Worm (Caenorhabditis elegans) whole organism, L2 larva: ENCODE measurements around the gene par-5.

Source experiments
- C34F6.9 ChIP-seq: fragments of 150-350 bp; optimal IDR thresholded peaks from 2 replicates; lab custom pipeline; 2014; ENCODE audit warnings: missing biosample characterization, missing genetic modification characterization
- F13H6.1 ChIP-seq: sonication (generic microtip); optimal IDR thresholded peaks from 2 replicates; lab custom pipeline; 2016; ENCODE audit warnings: missing genetic modification characterization, missing compliant biosample characterization
- R02D3.7 ChIP-seq: fragments of 150-350 bp; optimal IDR thresholded peaks from 2 replicates; lab custom pipeline; 2014; ENCODE audit warnings: missing biosample characterization, missing genetic modification characterization
- Y55F3AM.14 ChIP-seq: fragments of 200-800 bp; sonication (Bioruptor generic); optimal IDR thresholded peaks from 2 replicates; lab custom pipeline; 2018; ENCODE audit warnings: mild to moderate bottlenecking, missing genetic modification characterization, missing compliant biosample characterization
- ZK546.5 ChIP-seq: sonication (generic microtip); optimal IDR thresholded peaks from 2 replicates; lab custom pipeline; 2017; ENCODE audit warnings: missing biosample characterization, missing genetic modification characterization
- alr-1 ChIP-seq: fragments of 150-350 bp; optimal IDR thresholded peaks from 2 replicates; lab custom pipeline; 2014; ENCODE audit warnings: missing biosample characterization, missing genetic modification characterization
- aly-2 ChIP-seq: fragments of 150-350 bp; optimal IDR thresholded peaks from 2 replicates; lab custom pipeline; 2014; ENCODE audit warnings: missing biosample characterization, missing genetic modification characterization
- ama-1 ChIP-seq: fragments of 150-350 bp; optimal IDR thresholded peaks from 2 replicates; lab custom pipeline; 2018; ENCODE audit warnings: inconsistent platforms
- blmp-1 ChIP-seq: sonication (generic microtip); optimal IDR thresholded peaks from 2 replicates; lab custom pipeline; 2017; ENCODE audit warnings: missing genetic modification characterization, mild to moderate bottlenecking, missing compliant biosample characterization, antibody characterized with exemption, moderate library complexity; ENCODE audit not compliant: insufficient read depth
- ceh-16 ChIP-seq: fragments of 150-350 bp; optimal IDR thresholded peaks from 2 replicates; lab custom pipeline; 2014; ENCODE audit warnings: missing biosample characterization, missing genetic modification characterization
- ceh-82 ChIP-seq: fragments of 150-350 bp; optimal IDR thresholded peaks from 2 replicates; lab custom pipeline; 2014; ENCODE audit warnings: missing biosample characterization, missing genetic modification characterization
- crh-2 ChIP-seq: sonication (generic microtip); optimal IDR thresholded peaks from 2 replicates; lab custom pipeline; 2017; ENCODE audit warnings: missing biosample characterization, missing genetic modification characterization
- dmd-4 ChIP-seq: sonication (generic microtip); optimal IDR thresholded peaks from 2 replicates; lab custom pipeline; 2017; ENCODE audit warnings: missing biosample characterization, missing genetic modification characterization
- egl-27 ChIP-seq: sonication (generic microtip); optimal IDR thresholded peaks from 3 replicates; lab custom pipeline; 2017; ENCODE audit warnings: missing biosample characterization, missing genetic modification reagents, missing genetic modification characterization
- elt-1 ChIP-seq: fragments of 150-350 bp; optimal IDR thresholded peaks from 2 replicates; lab custom pipeline; 2014; ENCODE audit warnings: missing biosample characterization, missing genetic modification characterization
- elt-3 ChIP-seq: sonication (generic microtip); optimal IDR thresholded peaks from 2 replicates; lab custom pipeline; 2017; ENCODE audit warnings: missing biosample characterization, missing genetic modification characterization
- fos-1 ChIP-seq: fragments of 150-350 bp; optimal IDR thresholded peaks from 2 replicates; lab custom pipeline; 2014; ENCODE audit warnings: missing biosample characterization, missing genetic modification characterization
- gmeb-1 ChIP-seq: fragments of 150-350 bp; optimal IDR thresholded peaks from 2 replicates; lab custom pipeline; 2014; ENCODE audit warnings: missing biosample characterization, missing genetic modification characterization
- lin-11 ChIP-seq: fragments of 150-350 bp; sonication (generic microtip); optimal IDR thresholded peaks from 2 replicates; lab custom pipeline; 2014; ENCODE audit warnings: missing biosample characterization, missing genetic modification characterization, inconsistent platforms, mixed read lengths
- lin-13 ChIP-seq: fragments of 150-350 bp; optimal IDR thresholded peaks from 2 replicates; lab custom pipeline; 2014; ENCODE audit warnings: missing biosample characterization, missing genetic modification reagents, missing genetic modification characterization
- lin-39 ChIP-seq: fragments of 150-350 bp; optimal IDR thresholded peaks from 2 replicates; lab custom pipeline; 2014; ENCODE audit warnings: missing biosample characterization, missing genetic modification reagents, missing genetic modification characterization
- lsy-2 ChIP-seq, 2 experiments: fragments of 150-350 bp in 1 of 2; sonication (generic microtip) in 1 of 2; optimal IDR thresholded peaks; 2 replicates each; lab custom pipeline; 2014 to 2017; ENCODE audit warnings: missing biosample characterization in 2 of 2, missing genetic modification characterization in 2 of 2
- mab-5 ChIP-seq: fragments of 150-350 bp; optimal IDR thresholded peaks from 2 replicates; lab custom pipeline; 2014; ENCODE audit warnings: missing biosample characterization, missing genetic modification characterization
- mbf-1 ChIP-seq: sonication (generic microtip); optimal IDR thresholded peaks from 2 replicates; lab custom pipeline; 2017; ENCODE audit warnings: missing biosample characterization, missing genetic modification characterization
- mdl-1 ChIP-seq, 2 experiments: fragments of 150-350 bp in 1 of 2; sonication (generic microtip) in 1 of 2; optimal IDR thresholded peaks; 2 replicates each; lab custom pipeline; 2017; ENCODE audit warnings: missing biosample characterization in 2 of 2, missing genetic modification characterization in 2 of 2
- nhr-10 ChIP-seq: sonication (generic microtip); optimal IDR thresholded peaks from 2 replicates; lab custom pipeline; 2017; ENCODE audit warnings: missing biosample characterization, missing genetic modification characterization
- nhr-11 ChIP-seq: fragments of 150-350 bp; optimal IDR thresholded peaks from 2 replicates; lab custom pipeline; 2014; ENCODE audit warnings: missing biosample characterization, missing genetic modification characterization
- nhr-12 ChIP-seq: fragments of 150-350 bp; optimal IDR thresholded peaks from 2 replicates; lab custom pipeline; 2014; ENCODE audit warnings: missing biosample characterization, missing genetic modification characterization
- nhr-129 ChIP-seq: fragments of 150-350 bp; optimal IDR thresholded peaks from 2 replicates; lab custom pipeline; 2014; ENCODE audit warnings: missing biosample characterization, missing genetic modification characterization
- nhr-21 ChIP-seq: fragments of 150-350 bp; optimal IDR thresholded peaks from 2 replicates; lab custom pipeline; 2014; ENCODE audit warnings: missing biosample characterization, missing genetic modification characterization
- nhr-23 ChIP-seq: fragments of 150-350 bp; optimal IDR thresholded peaks from 2 replicates; lab custom pipeline; 2014; ENCODE audit warnings: missing biosample characterization, missing genetic modification reagents, missing genetic modification characterization
- nhr-237 ChIP-seq: fragments of 150-350 bp; optimal IDR thresholded peaks from 2 replicates; lab custom pipeline; 2014; ENCODE audit warnings: missing biosample characterization, missing genetic modification characterization
- nhr-25 ChIP-seq: fragments of 150-350 bp; sonication (generic microtip); optimal IDR thresholded peaks from 3 replicates; lab custom pipeline; 2014; ENCODE audit warnings: missing biosample characterization, missing genetic modification characterization
- nhr-6 ChIP-seq: fragments of 150-350 bp; optimal IDR thresholded peaks from 2 replicates; lab custom pipeline; 2014; ENCODE audit warnings: missing biosample characterization, missing genetic modification characterization
- nhr-77 ChIP-seq: fragments of 150-350 bp; optimal IDR thresholded peaks from 2 replicates; lab custom pipeline; 2014; ENCODE audit warnings: missing biosample characterization, missing genetic modification characterization
- peb-1 ChIP-seq: fragments of 150-350 bp; optimal IDR thresholded peaks from 2 replicates; lab custom pipeline; 2014; ENCODE audit warnings: missing biosample characterization, missing genetic modification characterization
- sem-4 ChIP-seq: fragments of 150-350 bp; optimal IDR thresholded peaks from 2 replicates; lab custom pipeline; 2014; ENCODE audit warnings: missing biosample characterization, missing genetic modification reagents, missing genetic modification characterization
- skn-1 ChIP-seq: sonication (generic microtip); optimal IDR thresholded peaks from 2 replicates; lab custom pipeline; 2017; ENCODE audit warnings: missing biosample characterization, missing genetic modification characterization
- sma-3 ChIP-seq: sonication (generic microtip); optimal IDR thresholded peaks from 2 replicates; lab custom pipeline; 2016; ENCODE audit warnings: missing genetic modification reagents, missing genetic modification characterization, missing compliant biosample characterization
- sma-9 ChIP-seq, 2 experiments: fragments of 150-350 bp in 1 of 2; sonication (generic microtip) in 1 of 2; optimal IDR thresholded peaks; 2 replicates each; lab custom pipeline; 2014 to 2016; ENCODE audit warnings: missing genetic modification characterization in 2 of 2, mild to moderate bottlenecking in 1 of 2, missing biosample characterization in 1 of 2, missing compliant biosample characterization in 1 of 2, missing genetic modification reagents in 1 of 2, moderate library complexity in 1 of 2
- snpc-4 ChIP-seq: fragments of 150-350 bp; optimal IDR thresholded peaks from 2 replicates; lab custom pipeline; 2014; ENCODE audit warnings: missing biosample characterization, missing genetic modification characterization
- unc-39 ChIP-seq: fragments of 150-350 bp; optimal IDR thresholded peaks from 2 replicates; lab custom pipeline; 2014; ENCODE audit warnings: missing biosample characterization, missing genetic modification characterization
- unc-55 ChIP-seq: fragments of 150-350 bp; sonication (generic microtip); optimal IDR thresholded peaks from 3 replicates; lab custom pipeline; 2014; ENCODE audit warnings: missing biosample characterization, missing genetic modification reagents, missing genetic modification characterization
- zag-1 ChIP-seq: fragments of 150-350 bp; optimal IDR thresholded peaks from 2 replicates; lab custom pipeline; 2014; ENCODE audit warnings: missing biosample characterization, missing genetic modification characterization
- ztf-1 ChIP-seq: fragments of 200-800 bp; sonication (Bioruptor generic); conservative IDR thresholded peaks from 2 replicates; pipeline ENCODE4 v1.3.6; 2022; ENCODE audit warnings: missing genetic modification characterization, missing compliant biosample characterization
- ztf-11 ChIP-seq: sonication (generic microtip); optimal IDR thresholded peaks from 2 replicates; lab custom pipeline; 2017; ENCODE audit warnings: missing biosample characterization, missing genetic modification characterization
- ztf-4 ChIP-seq: fragments of 150-350 bp; optimal IDR thresholded peaks from 2 replicates; lab custom pipeline; 2014; ENCODE audit warnings: missing biosample characterization, missing genetic modification characterization

par-5 gene

ce11 chrIV:11855900-11856660 is 34.4 kb upstream of the par-5 start, which contains the start of gene ech-2:
Gene ech-2, minus strand, starts transcription at chrIV:11856351.
- TF ChIP-seq snpc-4 (tag; lab: Kevin White, UChicago), result peak; percentile 20
- TF ChIP-seq lsy-2 (tag; optimal IDR thresholded peaks at IDR 0.05; lab: Kevin White, UChicago), result peak in 1 of 2 experiments; percentile 37
- no peak for TF ChIP-seq zag-1
- TF ChIP-seq ceh-16, result no peak
- TF ChIP-seq crh-2, result no peak
- TF ChIP-seq unc-55 (GFP tag; lab: Kevin White, UChicago), result peak; percentile 41
- TF ChIP-seq C34F6.9 (tag; lab: Kevin White, UChicago), result peak; percentile 15

DNA sequence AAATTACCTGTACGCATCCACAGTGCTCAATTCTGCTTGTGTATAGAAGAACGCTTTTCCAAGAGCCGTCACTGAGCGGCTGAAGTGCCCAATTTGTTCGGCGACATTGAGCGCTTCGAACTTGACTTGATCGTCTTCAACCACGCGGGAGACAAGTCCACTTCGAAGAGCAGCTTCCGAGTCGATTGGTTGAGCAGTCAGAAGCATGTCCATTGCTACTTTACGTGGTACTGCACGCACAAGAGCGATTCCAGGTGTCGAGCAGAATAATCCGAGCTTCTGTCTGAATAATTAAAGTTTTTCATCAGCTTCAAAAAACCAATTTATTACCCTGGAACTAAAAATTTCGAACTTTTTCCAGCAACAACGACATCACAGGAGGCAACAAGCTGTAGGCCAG is 33.7 kb upstream of the par-5 start:
- TF ChIP-seq nhr-6 (no peak), Y55F3AM.14 (GFP tag; lab: Kevin White, UChicago) (no peak), nhr-77 (no peak), alr-1 (no peak), ztf-11 (tag; lab: Kevin White, UChicago) (no peak), aly-2 (tag; lab: Kevin White, UChicago) (no peak), ZK546.5 (tag; lab: Kevin White, UChicago) (no peak), nhr-12 (tag; lab: Kevin White, UChicago) (no peak)

- no peak for TF ChIP-seq fos-1 (tag; lab: Kevin White, UChicago)
- TF ChIP-seq blmp-1 (tag; lab: Kevin White, UChicago), result no peak
- TF ChIP-seq ceh-16, result no peak
- TF ChIP-seq mdl-1 (tag; optimal IDR thresholded peaks at IDR 0.05; lab: Kevin White, UChicago), result no peak
- TF ChIP-seq ceh-82 (tag; lab: Kevin White, UChicago), result no peak
- TF ChIP-seq ZK546.5 (tag; lab: Kevin White, UChicago), result no peak
- TF ChIP-seq egl-27 (tag; lab: Kevin White, UChicago), result no peak
- no peak for TF ChIP-seq mab-5 (tag; lab: Kevin White, UChicago)
- no peak for TF ChIP-seq R02D3.7
- no peak for TF ChIP-seq nhr-237 (tag; lab: Kevin White, UChicago)
- TF ChIP-seq ztf-11 (tag; lab: Kevin White, UChicago), result no peak
- peak; percentile 69 for TF ChIP-seq lin-13 (GFP tag; lab: Kevin White, UChicago)
- no peak for TF ChIP-seq Y55F3AM.14 (GFP tag; lab: Kevin White, UChicago)
- no peak for TF ChIP-seq ama-1 (lab: Kevin White, UChicago)
- peak; percentile 84 for TF ChIP-seq C34F6.9 (tag; lab: Kevin White, UChicago)
- TF ChIP-seq sma-3, result peak; percentile 41
- TF ChIP-seq dmd-4 (tag; lab: Kevin White, UChicago), result no peak
- peak; percentile 75 for TF ChIP-seq nhr-129 (tag; lab: Kevin White, UChicago)
- no peak for TF ChIP-seq lin-39 (tag; lab: Kevin White, UChicago)
- TF ChIP-seq lsy-2 (tag; optimal IDR thresholded peaks at IDR 0.05; lab: Kevin White, UChicago), result peak in 1 of 2 experiments; percentile 72
- TF ChIP-seq aly-2 (tag; lab: Kevin White, UChicago), result no peak
- TF ChIP-seq nhr-77, result no peak
- peak; percentile 15 for TF ChIP-seq nhr-21 (tag; lab: Kevin White, UChicago)
- TF ChIP-seq elt-1 (tag; lab: Kevin White, UChicago), result no peak
- no peak for TF ChIP-seq peb-1 (tag; lab: Kevin White, UChicago)
- no peak for TF ChIP-seq nhr-12 (tag; lab: Kevin White, UChicago)
- no peak for TF ChIP-seq lin-11 (tag; lab: Kevin White, UChicago)
- TF ChIP-seq nhr-10 (tag; lab: Kevin White, UChicago), result no peak
- TF ChIP-seq alr-1, result no peak
- no peak for TF ChIP-seq mbf-1 (tag; lab: Kevin White, UChicago)
- TF ChIP-seq ztf-4 (tag; lab: Kevin White, UChicago), result no peak
- TF ChIP-seq unc-55 (GFP tag; lab: Kevin White, UChicago), result peak; percentile 40
- no peak for TF ChIP-seq nhr-25 (tag; lab: Kevin White, UChicago)
- TF ChIP-seq sma-9 (GFP tag; optimal IDR thresholded peaks at IDR 0.05; lab: Kevin White, UChicago), result no peak
- no peak for TF ChIP-seq sma-9 (tag; optimal IDR thresholded peaks at IDR 0.05; lab: Kevin White, UChicago)
- no peak for TF ChIP-seq snpc-4 (tag; lab: Kevin White, UChicago)
- TF ChIP-seq nhr-6, result no peak
- no peak for TF ChIP-seq skn-1
- no peak for TF ChIP-seq sem-4 (tag; lab: Kevin White, UChicago)
- TF ChIP-seq elt-3 (tag; lab: Kevin White, UChicago), result no peak
- peak; percentile 30 for TF ChIP-seq F13H6.1 (tag; lab: Kevin White, UChicago)
- TF ChIP-seq zag-1, result no peak
- no peak for TF ChIP-seq ztf-1 (GFP tag; lab: Robert Waterston, UW)
- TF ChIP-seq gmeb-1 (tag; lab: Kevin White, UChicago), result no peak
- TF ChIP-seq unc-39 (tag; lab: Kevin White, UChicago), result no peak
- TF ChIP-seq nhr-11 (tag; lab: Kevin White, UChicago), result no peak
- no peak for TF ChIP-seq nhr-23 (tag; lab: Kevin White, UChicago)
- no peak for TF ChIP-seq crh-2
Measured at ce11 chrIV:11854777-11855176, 33.1 kb upstream of the par-5 start, which contains the start of gene tag-30. Gene tag-30, minus strand, starts transcription at chrIV:11855159.
